Worm (Caenorhabditis elegans) whole organism, L1 larva: Measurements from ENCODE around the gene mob-4.
A peak's percentile ranks its signal among the peaks of the same experiment; 100 is the strongest.

ENCODE experiments used
- C04F5.9 ChIP-seq: sonication (generic microtip); optimal IDR thresholded peaks from 2 replicates; lab custom pipeline; 2016; ENCODE audit warnings: missing genetic modification characterization, missing compliant biosample characterization
- C16A3.4 ChIP-seq: fragments of 150-350 bp; optimal IDR thresholded peaks from 2 replicates; lab custom pipeline; 2014; ENCODE audit warnings: missing biosample characterization, missing genetic modification characterization
- C34B4.2 ChIP-seq: sonication (generic microtip); optimal IDR thresholded peaks from 2 replicates; lab custom pipeline; 2017; ENCODE audit warnings: mild to moderate bottlenecking, missing genetic modification characterization, missing compliant biosample characterization
- F16B12.6 ChIP-seq: fragments of 150-350 bp; optimal IDR thresholded peaks from 2 replicates; lab custom pipeline; 2014; ENCODE audit warnings: missing biosample characterization, missing genetic modification characterization
- aha-1 ChIP-seq: fragments of 150-350 bp; optimal IDR thresholded peaks from 2 replicates; lab custom pipeline; 2014; ENCODE audit warnings: missing biosample characterization, missing genetic modification characterization
- aly-2 ChIP-seq: fragments of 150-350 bp; optimal IDR thresholded peaks from 2 replicates; lab custom pipeline; 2014; ENCODE audit warnings: missing biosample characterization, missing genetic modification characterization
- ama-1 ChIP-seq: fragments of 150-350 bp; optimal IDR thresholded peaks from 2 replicates; lab custom pipeline; 2014
- blmp-1 ChIP-seq: fragments of 150-350 bp; optimal IDR thresholded peaks from 2 replicates; lab custom pipeline; 2014; ENCODE audit warnings: missing biosample characterization, missing genetic modification characterization
- ces-1 ChIP-seq: fragments of 150-350 bp; optimal IDR thresholded peaks from 2 replicates; lab custom pipeline; 2014; ENCODE audit warnings: missing biosample characterization, missing genetic modification reagents, missing genetic modification characterization
- dpl-1 ChIP-seq, 3 experiments: fragments of 150-350 bp in 2 of 3; sonication (generic microtip) in 1 of 3; optimal IDR thresholded peaks; 2 replicates each; lab custom pipeline; 2014 to 2017; ENCODE audit warnings: missing biosample characterization in 3 of 3, missing genetic modification characterization in 3 of 3, missing genetic modification reagents in 3 of 3
- dsc-1 ChIP-seq: sonication (generic microtip); optimal IDR thresholded peaks from 2 replicates; lab custom pipeline; 2016; ENCODE audit warnings: mild to moderate bottlenecking, missing genetic modification characterization, missing compliant biosample characterization
- efl-1 ChIP-seq, 4 experiments: fragments of 150-350 bp; optimal IDR thresholded peaks in 3 of 4; peaks in 1 of 4; 1 replicate in 1 of 4; 2 replicates in 3 of 4; lab custom pipeline; 2014; ENCODE audit warnings: missing biosample characterization in 2 of 4, missing genetic modification characterization in 2 of 4, missing genetic modification reagents in 2 of 4
- egl-13 ChIP-seq: sonication (generic microtip); optimal IDR thresholded peaks from 2 replicates; lab custom pipeline; 2016; ENCODE audit warnings: missing genotype, missing genetic modification reagents, missing genetic modification characterization, missing compliant biosample characterization
- egl-27 ChIP-seq, 2 experiments: fragments of 150-350 bp in 1 of 2; sonication (generic microtip); optimal IDR thresholded peaks; 3 replicates each; lab custom pipeline; 2017 to 2018; ENCODE audit warnings: missing biosample characterization in 2 of 2, missing genetic modification characterization in 2 of 2, missing genetic modification reagents in 2 of 2
- elt-2 ChIP-seq: sonication (generic microtip); optimal IDR thresholded peaks from 2 replicates; lab custom pipeline; 2016; ENCODE audit warnings: missing genetic modification characterization, mild to moderate bottlenecking, inconsistent platforms, missing compliant biosample characterization, missing genetic modification reagents
- fos-1 ChIP-seq: fragments of 150-350 bp; optimal IDR thresholded peaks from 2 replicates; lab custom pipeline; 2014; ENCODE audit warnings: missing biosample characterization, missing genetic modification characterization
- hlh-4 ChIP-seq: sonication (generic microtip); optimal IDR thresholded peaks from 2 replicates; lab custom pipeline; 2016; ENCODE audit warnings: mild to moderate bottlenecking, missing genetic modification characterization, missing compliant biosample characterization
- jun-1 ChIP-seq: fragments of 150-350 bp; optimal IDR thresholded peaks from 2 replicates; lab custom pipeline; 2014; ENCODE audit warnings: missing biosample characterization, missing genetic modification reagents, missing genetic modification characterization
- lin-15B ChIP-seq: fragments of 150-350 bp; sonication (generic microtip); optimal IDR thresholded peaks from 3 replicates; lab custom pipeline; 2014; ENCODE audit warnings: missing biosample characterization, missing genetic modification characterization
- lin-39 ChIP-seq: fragments of 150-350 bp; optimal IDR thresholded peaks from 2 replicates; lab custom pipeline; 2014; ENCODE audit warnings: missing biosample characterization, missing genetic modification reagents, missing genetic modification characterization
- mep-1 ChIP-seq: fragments of 150-350 bp; optimal IDR thresholded peaks from 2 replicates; lab custom pipeline; 2014; ENCODE audit warnings: missing biosample characterization, missing genetic modification characterization
- nhr-11 ChIP-seq: fragments of 150-350 bp; optimal IDR thresholded peaks from 2 replicates; lab custom pipeline; 2014; ENCODE audit warnings: missing biosample characterization, missing genetic modification characterization
- nhr-12 ChIP-seq: sonication (generic microtip); optimal IDR thresholded peaks from 2 replicates; lab custom pipeline; 2017; ENCODE audit warnings: missing biosample characterization, missing genetic modification characterization
- nhr-20 ChIP-seq: sonication (generic microtip); optimal IDR thresholded peaks from 2 replicates; lab custom pipeline; 2016; ENCODE audit warnings: mild to moderate bottlenecking, missing genetic modification characterization, missing compliant biosample characterization
- nhr-28 ChIP-seq: fragments of 150-350 bp; optimal IDR thresholded peaks from 2 replicates; lab custom pipeline; 2014; ENCODE audit warnings: missing biosample characterization, missing genetic modification characterization
- nhr-76 ChIP-seq: sonication (generic microtip); optimal IDR thresholded peaks from 2 replicates; lab custom pipeline; 2017; ENCODE audit warnings: missing biosample characterization, missing genetic modification characterization
- nhr-77 ChIP-seq: fragments of 150-350 bp; optimal IDR thresholded peaks from 2 replicates; lab custom pipeline; 2014; ENCODE audit warnings: missing biosample characterization, missing genetic modification characterization
- nhr-90 ChIP-seq: sonication (generic microtip); optimal IDR thresholded peaks from 2 replicates; lab custom pipeline; 2016; ENCODE audit warnings: mild to moderate bottlenecking, missing genetic modification characterization, missing compliant biosample characterization; ENCODE audit not compliant: poor library complexity
- pag-3 ChIP-seq: sonication (generic microtip); optimal IDR thresholded peaks from 2 replicates; lab custom pipeline; 2017; ENCODE audit warnings: missing genetic modification characterization, mild to moderate bottlenecking, missing compliant biosample characterization, antibody characterized with exemption, borderline replicate concordance; ENCODE audit not compliant: insufficient read depth
- rnt-1 ChIP-seq: sonication (generic microtip); optimal IDR thresholded peaks from 2 replicates; lab custom pipeline; 2016; ENCODE audit warnings: mild to moderate bottlenecking, missing genetic modification characterization, moderate library complexity, missing compliant biosample characterization
- skn-1 ChIP-seq: fragments of 150-350 bp; optimal IDR thresholded peaks from 2 replicates; lab custom pipeline; 2014; ENCODE audit warnings: missing biosample characterization, missing genetic modification characterization
- snu-23 ChIP-seq: sonication (generic microtip); optimal IDR thresholded peaks from 2 replicates; lab custom pipeline; 2016; ENCODE audit warnings: missing genetic modification characterization, missing compliant biosample characterization
- sox-4 ChIP-seq: sonication (generic microtip); optimal IDR thresholded peaks from 2 replicates; lab custom pipeline; 2016; ENCODE audit warnings: missing genetic modification characterization, missing compliant biosample characterization
- swsn-7 ChIP-seq: sonication (generic microtip); optimal IDR thresholded peaks from 2 replicates; lab custom pipeline; 2016; ENCODE audit warnings: missing genetic modification characterization, missing compliant biosample characterization
- tbx-2 ChIP-seq: sonication (generic microtip); optimal IDR thresholded peaks from 2 replicates; lab custom pipeline; 2016; ENCODE audit warnings: missing genetic modification characterization, missing compliant biosample characterization
- unc-130 ChIP-seq: fragments of 150-350 bp; optimal IDR thresholded peaks from 2 replicates; lab custom pipeline; 2017; ENCODE audit warnings: missing biosample characterization, missing genetic modification characterization, inconsistent platforms
- unc-86 ChIP-seq: sonication (generic microtip); optimal IDR thresholded peaks from 2 replicates; lab custom pipeline; 2016; ENCODE audit warnings: missing genetic modification characterization, missing compliant biosample characterization
- xbp-1 ChIP-seq: sonication (generic microtip); optimal IDR thresholded peaks from 2 replicates; lab custom pipeline; 2016; ENCODE audit warnings: missing genetic modification characterization, missing compliant biosample characterization
- ztf-4 ChIP-seq: fragments of 150-350 bp; optimal IDR thresholded peaks from 2 replicates; lab custom pipeline; 2014; ENCODE audit warnings: missing biosample characterization, missing genetic modification characterization

mob-4 gene

DNA sequence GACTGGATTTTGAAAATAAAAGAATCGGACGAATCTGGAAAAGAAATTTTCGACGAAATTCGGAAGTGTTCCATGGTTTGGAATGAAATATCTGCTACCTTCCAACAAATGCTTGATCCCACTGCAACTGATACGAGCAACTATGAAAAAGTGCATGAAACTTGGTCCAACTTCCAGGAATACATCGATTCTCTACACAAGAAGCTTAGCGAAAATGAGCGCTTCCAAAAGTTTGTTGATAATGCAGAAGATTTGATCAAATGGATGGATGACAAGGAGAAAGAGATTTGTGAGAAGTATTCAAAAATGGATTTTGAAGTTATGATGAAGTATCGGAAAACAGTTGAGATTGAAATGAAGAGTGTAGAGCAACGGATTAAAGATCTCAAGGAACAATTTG, 42.3 kb upstream of the mob-4 start:
- no peak for TF ChIP-seq egl-27 (tag; optimal IDR thresholded peaks at IDR 0.05; lab: Kevin White, UChicago)
- TF ChIP-seq pag-3 (tag; lab: Kevin White, UChicago): no peak
- TF ChIP-seq nhr-76: no peak
- TF ChIP-seq ces-1 (GFP tag; lab: Kevin White, UChicago): no peak
- TF ChIP-seq C34B4.2 (tag; lab: Kevin White, UChicago): no peak
- TF ChIP-seq, all 84 proteins: peak for 0

ce11 chrIII:8185130-8185529, 39.8 kb upstream of the mob-4 start:
- TF ChIP-seq dsc-1 (tag; lab: Kevin White, UChicago) (no peak), blmp-1 (tag; lab: Kevin White, UChicago) (no peak), unc-86 (tag; lab: Kevin White, UChicago) (no peak), nhr-20 (no peak), lin-39 (tag; lab: Kevin White, UChicago) (no peak), hlh-4 (tag; lab: Kevin White, UChicago) (no peak), pag-3 (tag; lab: Kevin White, UChicago) (no peak), nhr-11 (tag; lab: Kevin White, UChicago) (no peak), tbx-2 (tag; lab: Kevin White, UChicago) (no peak)

DNA sequence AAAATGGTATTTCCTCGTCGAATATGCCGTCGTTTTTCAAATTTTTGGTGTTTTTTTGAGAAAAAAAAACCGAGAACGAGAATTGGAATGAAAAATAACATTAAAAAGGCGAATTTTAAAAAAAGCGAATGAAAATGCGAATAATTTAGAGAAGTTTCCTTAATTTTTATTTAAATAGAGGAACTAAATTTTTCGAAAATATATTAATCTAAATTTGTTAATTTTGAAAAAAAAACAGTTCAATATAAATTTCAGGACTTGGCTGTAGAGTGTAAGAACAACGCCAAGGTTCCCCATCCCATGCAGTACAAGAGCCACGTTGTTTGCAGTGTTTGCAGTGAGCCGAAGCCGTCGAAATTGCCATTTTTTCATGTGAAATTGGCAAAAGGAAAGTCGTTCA, 34.4 kb upstream of the mob-4 start, which contains the start of gene C50C3.19:
Gene C50C3.19, plus strand, starts transcription at position 301 of the 400 bp plus-strand sequence.
- TF ChIP-seq snu-23 (GFP tag; lab: Kevin White, UChicago) (no peak), C34B4.2 (tag; lab: Kevin White, UChicago) (no peak), xbp-1 (tag; lab: Kevin White, UChicago) (no peak), ztf-4 (tag; lab: Kevin White, UChicago) (no peak), ces-1 (GFP tag; lab: Kevin White, UChicago) (no peak), dsc-1 (tag; lab: Kevin White, UChicago) (no peak), C04F5.9 (no peak), elt-2 (tag; lab: Kevin White, UChicago) (no peak), egl-13 (no peak), nhr-90 (tag; lab: Kevin White, UChicago) (no peak), jun-1 (tag; lab: Kevin White, UChicago) (no peak), efl-1 (optimal IDR thresholded peaks at IDR 0.05; lab: Kevin White, UChicago) (no peak), efl-1 (GFP tag; optimal IDR thresholded peaks at IDR 0.05 in 1 of 2; lab: Kevin White, UChicago) (no peak), swsn-7 (tag; lab: Kevin White, UChicago) (no peak), F16B12.6 (tag; lab: Kevin White, UChicago) (no peak), aly-2 (no peak), aha-1 (tag; lab: Kevin White, UChicago) (no peak), mep-1 (tag; lab: Kevin White, UChicago) (no peak), nhr-77 (tag; lab: Kevin White, UChicago) (no peak), nhr-12 (tag; lab: Kevin White, UChicago) (no peak), sox-4 (tag; lab: Kevin White, UChicago) (no peak)

DNA sequence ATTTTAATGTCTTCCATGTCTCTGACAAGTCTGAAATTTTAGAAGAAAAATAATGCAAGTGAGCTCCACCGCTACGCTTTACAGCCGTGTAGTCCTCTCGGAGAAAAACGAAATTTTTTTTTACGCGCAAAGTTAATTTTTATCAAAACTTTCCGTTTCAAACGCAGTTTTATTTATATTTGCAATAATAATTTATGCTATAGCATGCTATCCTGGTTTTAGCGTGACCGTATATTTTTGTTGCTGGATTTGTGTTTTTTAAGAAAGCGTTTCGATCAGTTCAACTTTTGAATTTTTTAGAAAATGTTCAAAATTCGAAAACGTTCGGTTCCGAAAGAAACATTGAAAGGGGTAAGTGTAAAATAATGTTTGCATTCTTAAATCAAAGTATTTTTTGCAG, 33.2 kb upstream of the mob-4 start, which contains the start of gene C50C3.1:
Gene C50C3.1, plus strand, starts transcription at position 301 of the 400 bp plus-strand sequence.
- no peak for TF ChIP-seq nhr-11 (tag; lab: Kevin White, UChicago)
- peak in 1 of 2 experiments; percentile 17 for TF ChIP-seq efl-1 (optimal IDR thresholded peaks at IDR 0.05; lab: Kevin White, UChicago)
- TF ChIP-seq efl-1 (GFP tag; optimal IDR thresholded peaks at IDR 0.05 in 1 of 2; lab: Kevin White, UChicago): no peak
- no peak for TF ChIP-seq unc-130

DNA sequence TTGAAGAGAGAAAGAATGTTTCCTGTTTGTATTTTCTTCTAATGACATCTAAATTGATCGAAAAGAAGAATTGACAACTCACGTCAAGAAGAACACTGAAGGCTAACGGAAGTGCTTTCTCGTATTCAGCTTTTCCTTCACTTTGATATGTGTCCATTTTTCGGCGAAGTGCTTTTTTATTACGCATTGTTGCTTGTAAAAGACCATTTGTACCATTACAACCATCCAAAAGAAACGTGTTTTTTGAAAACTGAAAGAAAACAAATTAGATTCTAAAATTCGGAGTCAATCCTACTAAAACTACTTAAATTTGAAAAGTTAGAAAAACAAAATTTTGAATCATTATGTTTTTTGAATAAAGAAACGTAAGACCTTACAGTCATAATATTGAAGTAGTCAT, 25.8 kb upstream of the mob-4 start:
- TF ChIP-seq nhr-76 (no peak), tbx-2 (tag; lab: Kevin White, UChicago) (no peak), nhr-28 (tag; lab: Kevin White, UChicago) (no peak), rnt-1 (no peak), lin-39 (tag; lab: Kevin White, UChicago) (no peak), egl-13 (no peak), C16A3.4 (tag; lab: Kevin White, UChicago) (no peak), skn-1 (tag; lab: Kevin White, UChicago) (no peak), nhr-12 (tag; lab: Kevin White, UChicago) (no peak), fos-1 (tag; lab: Kevin White, UChicago) (no peak), dpl-1 (GFP tag; optimal IDR thresholded peaks at IDR 0.05; lab: Kevin White, UChicago) (no peak), ama-1 (lab: Kevin White, UChicago) (no peak), lin-15B (tag; lab: Kevin White, UChicago) (no peak)
- TF ChIP-seq, all 84 proteins: peak for 0
